Worm (Caenorhabditis elegans) whole organism, L3 larva: Measurements from ENCODE around the gene parp-2.
A peak's percentile ranks its signal among the peaks of the same experiment; 100 is the strongest.

Experiments
- R02D3.7 ChIP-seq: fragments of 150-350 bp; optimal IDR thresholded peaks from 2 replicates; lab custom pipeline; 2014; ENCODE audit warnings: missing biosample characterization, missing genetic modification characterization
- ZK546.5 ChIP-seq: sonication (generic microtip); optimal IDR thresholded peaks from 2 replicates; lab custom pipeline; 2017; ENCODE audit warnings: missing biosample characterization, missing genetic modification characterization
- aly-2 ChIP-seq: fragments of 150-350 bp; optimal IDR thresholded peaks from 2 replicates; lab custom pipeline; 2014; ENCODE audit warnings: missing biosample characterization, missing genetic modification characterization
- ama-1 ChIP-seq: fragments of 150-350 bp; optimal IDR thresholded peaks from 2 replicates; lab custom pipeline; 2018
- ceh-16 ChIP-seq: sonication (generic microtip); optimal IDR thresholded peaks from 2 replicates; lab custom pipeline; 2017; ENCODE audit warnings: missing biosample characterization, missing genetic modification characterization
- ceh-28 ChIP-seq: fragments of 150-350 bp; optimal IDR thresholded peaks from 2 replicates; lab custom pipeline; 2014; ENCODE audit warnings: missing biosample characterization, missing genetic modification reagents, missing genetic modification characterization
- ceh-9 ChIP-seq: sonication (generic microtip); optimal IDR thresholded peaks from 2 replicates; lab custom pipeline; 2018; ENCODE audit warnings: missing biosample characterization, missing genetic modification characterization
- daf-12 ChIP-seq: fragments of 150-350 bp; optimal IDR thresholded peaks from 2 replicates; lab custom pipeline; 2014; ENCODE audit warnings: missing biosample characterization, missing genetic modification reagents, missing genetic modification characterization
- egl-27 ChIP-seq: sonication (generic microtip); optimal IDR thresholded peaks from 4 replicates; lab custom pipeline; 2017; ENCODE audit warnings: missing biosample characterization, missing genetic modification reagents, missing genetic modification characterization
- egl-5 ChIP-seq: fragments of 150-350 bp; optimal IDR thresholded peaks from 2 replicates; lab custom pipeline; 2017; ENCODE audit warnings: missing biosample characterization, missing genetic modification reagents, missing genetic modification characterization, inconsistent platforms
- elt-1 ChIP-seq: fragments of 150-350 bp; optimal IDR thresholded peaks from 2 replicates; lab custom pipeline; 2014; ENCODE audit warnings: missing biosample characterization, missing genetic modification characterization
- elt-2 ChIP-seq: sonication (generic microtip); optimal IDR thresholded peaks from 2 replicates; lab custom pipeline; 2016; ENCODE audit warnings: missing genetic modification reagents, mild to moderate bottlenecking, missing genetic modification characterization, missing compliant biosample characterization
- elt-3 ChIP-seq, 3 experiments: fragments of 150-350 bp in 1 of 3; sonication (generic microtip) in 2 of 3; optimal IDR thresholded peaks; 2 replicates in 2 of 3; 4 replicates in 1 of 3; lab custom pipeline; 2014 to 2017; ENCODE audit warnings: missing biosample characterization in 3 of 3, missing genetic modification characterization in 3 of 3
- eor-1 ChIP-seq, 2 experiments: fragments of 150-350 bp; optimal IDR thresholded peaks; 2 replicates each; lab custom pipeline; 2014 to 2018; ENCODE audit warnings: missing biosample characterization in 2 of 2, missing genetic modification characterization in 2 of 2
- fkh-10 ChIP-seq: sonication (generic microtip); optimal IDR thresholded peaks from 2 replicates; lab custom pipeline; 2017; ENCODE audit warnings: missing biosample characterization, missing genetic modification reagents, missing genetic modification characterization
- fkh-2 ChIP-seq: fragments of 150-350 bp; optimal IDR thresholded peaks from 2 replicates; lab custom pipeline; 2014; ENCODE audit warnings: missing biosample characterization, missing genetic modification reagents, missing genetic modification characterization
- fos-1 ChIP-seq: fragments of 150-350 bp; optimal IDR thresholded peaks from 2 replicates; lab custom pipeline; 2014; ENCODE audit warnings: missing biosample characterization, missing genetic modification characterization
- jun-1 ChIP-seq: fragments of 150-350 bp; optimal IDR thresholded peaks from 2 replicates; lab custom pipeline; 2014; ENCODE audit warnings: missing biosample characterization, missing genetic modification reagents, missing genetic modification characterization
- lin-15B ChIP-seq: fragments of 150-350 bp; optimal IDR thresholded peaks from 2 replicates; lab custom pipeline; 2014; ENCODE audit warnings: missing biosample characterization, missing genetic modification characterization
- lin-39 ChIP-seq: fragments of 150-350 bp; optimal IDR thresholded peaks from 2 replicates; lab custom pipeline; 2018; ENCODE audit warnings: missing biosample characterization, missing genetic modification reagents, missing genetic modification characterization
- lsy-12 ChIP-seq: sonication (generic microtip); optimal IDR thresholded peaks from 2 replicates; lab custom pipeline; 2016; ENCODE audit warnings: mild to moderate bottlenecking, missing genetic modification characterization, missing compliant biosample characterization
- mdl-1 ChIP-seq: fragments of 150-350 bp; optimal IDR thresholded peaks from 2 replicates; lab custom pipeline; 2014; ENCODE audit warnings: missing biosample characterization, missing genetic modification characterization
- mml-1 ChIP-seq: fragments of 150-350 bp; sonication (generic microtip); optimal IDR thresholded peaks from 3 replicates; lab custom pipeline; 2014; ENCODE audit warnings: missing biosample characterization, missing genetic modification characterization
- nfya-1 ChIP-seq: sonication (generic microtip); optimal IDR thresholded peaks from 2 replicates; lab custom pipeline; 2017; ENCODE audit warnings: missing genetic modification characterization, mild to moderate bottlenecking, missing compliant biosample characterization, antibody characterized with exemption, moderate library complexity; ENCODE audit not compliant: insufficient read depth
- nhr-11 ChIP-seq: fragments of 150-350 bp; optimal IDR thresholded peaks from 2 replicates; lab custom pipeline; 2014; ENCODE audit warnings: missing biosample characterization, missing genetic modification characterization
- nhr-12 ChIP-seq: fragments of 150-350 bp; optimal IDR thresholded peaks from 2 replicates; lab custom pipeline; 2014; ENCODE audit warnings: missing biosample characterization, missing genetic modification characterization
- nhr-23 ChIP-seq: fragments of 150-350 bp; optimal IDR thresholded peaks from 2 replicates; lab custom pipeline; 2014; ENCODE audit warnings: missing biosample characterization, missing genetic modification reagents, missing genetic modification characterization
- nhr-237 ChIP-seq: fragments of 150-350 bp; optimal IDR thresholded peaks from 2 replicates; lab custom pipeline; 2014; ENCODE audit warnings: missing biosample characterization, missing genetic modification characterization
- nhr-25 ChIP-seq: sonication (generic microtip); optimal IDR thresholded peaks from 2 replicates; lab custom pipeline; 2017; ENCODE audit warnings: missing biosample characterization, missing genetic modification characterization
- nhr-28 ChIP-seq: fragments of 150-350 bp; optimal IDR thresholded peaks from 2 replicates; lab custom pipeline; 2014; ENCODE audit warnings: missing biosample characterization, missing genetic modification characterization
- nhr-43 ChIP-seq: sonication (generic microtip); optimal IDR thresholded peaks from 2 replicates; lab custom pipeline; 2016; ENCODE audit warnings: mild to moderate bottlenecking, missing genetic modification characterization, missing compliant biosample characterization; ENCODE audit not compliant: poor library complexity, severe bottlenecking
- nhr-67 ChIP-seq: fragments of 150-350 bp; optimal IDR thresholded peaks from 2 replicates; lab custom pipeline; 2014; ENCODE audit warnings: missing biosample characterization, missing genetic modification characterization
- nhr-76 ChIP-seq: fragments of 150-350 bp; sonication (generic microtip); optimal IDR thresholded peaks from 5 replicates; lab custom pipeline; 2014; ENCODE audit warnings: missing biosample characterization, missing genetic modification characterization
- nhr-77 ChIP-seq: fragments of 150-350 bp; optimal IDR thresholded peaks from 2 replicates; lab custom pipeline; 2014; ENCODE audit warnings: missing biosample characterization, missing genetic modification characterization
- pha-4 ChIP-seq: fragments of 150-350 bp; optimal IDR thresholded peaks from 2 replicates; lab custom pipeline; 2014; ENCODE audit warnings: missing biosample characterization, missing genetic modification reagents, missing genetic modification characterization
- pqm-1 ChIP-seq: fragments of 150-350 bp; optimal IDR thresholded peaks from 2 replicates; lab custom pipeline; 2017; ENCODE audit warnings: missing biosample characterization, missing genetic modification characterization, inconsistent platforms
- sea-2 ChIP-seq: fragments of 150-350 bp; sonication (generic microtip); optimal IDR thresholded peaks from 4 replicates; lab custom pipeline; 2014; ENCODE audit warnings: missing biosample characterization, missing genetic modification reagents, missing genetic modification characterization
- snpc-4 ChIP-seq: fragments of 150-350 bp; optimal IDR thresholded peaks from 2 replicates; lab custom pipeline; 2014; ENCODE audit warnings: missing biosample characterization, missing genetic modification characterization
- unc-39 ChIP-seq: sonication (generic microtip); optimal IDR thresholded peaks from 4 replicates; lab custom pipeline; 2017; ENCODE audit warnings: missing biosample characterization, missing genetic modification characterization
- unc-62 ChIP-seq: fragments of 150-350 bp; sonication (generic microtip); optimal IDR thresholded peaks from 4 replicates; lab custom pipeline; 2014; ENCODE audit warnings: missing biosample characterization, missing genetic modification reagents, missing genetic modification characterization
- zag-1 ChIP-seq: fragments of 150-350 bp; optimal IDR thresholded peaks from 2 replicates; lab custom pipeline; 2014; ENCODE audit warnings: missing biosample characterization, missing genetic modification characterization
- ztf-11 ChIP-seq: fragments of 150-350 bp; optimal IDR thresholded peaks from 2 replicates; lab custom pipeline; 2014; ENCODE audit warnings: missing biosample characterization, missing genetic modification characterization
- ztf-4 ChIP-seq: fragments of 150-350 bp; optimal IDR thresholded peaks from 2 replicates; lab custom pipeline; 2014; ENCODE audit warnings: missing biosample characterization, missing genetic modification characterization

parp-2 gene

ce11 chrII:9617039-9617901 is 24.4 kb downstream of the parp-2 start, which contains the start of gene hal-3:
TSS of gene hal-3 (minus strand) at chrII:9617125.
- TF ChIP-seq pha-4: no peak
- peak; percentile 14 for TF ChIP-seq daf-12 (tag; lab: Kevin White, UChicago)
- TF ChIP-seq elt-1: no peak
- TF ChIP-seq nhr-12: no peak
- no peak for TF ChIP-seq nhr-43 (tag; lab: Kevin White, UChicago)
- TF ChIP-seq unc-62 (GFP tag; lab: Kevin White, UChicago): no peak
- no peak for TF ChIP-seq aly-2
- TF ChIP-seq ceh-28 (tag; lab: Kevin White, UChicago): peak; percentile 74
- no peak for TF ChIP-seq fkh-2 (tag; lab: Kevin White, UChicago)
- no peak for TF ChIP-seq fos-1 (tag; lab: Kevin White, UChicago)
- TF ChIP-seq nhr-76 (tag; lab: Kevin White, UChicago): no peak
- no peak for TF ChIP-seq fkh-10 (GFP tag; lab: Kevin White, UChicago)
- no peak for TF ChIP-seq egl-5
- peak; percentile 35 for TF ChIP-seq jun-1 (tag; lab: Kevin White, UChicago)
- no peak for TF ChIP-seq nhr-237 (tag; lab: Kevin White, UChicago)
- TF ChIP-seq ama-1 (lab: Kevin White, UChicago): peak; percentile 41
- no peak for TF ChIP-seq pqm-1 (tag; lab: Kevin White, UChicago)
- TF ChIP-seq ztf-11 (tag; lab: Kevin White, UChicago): no peak
- TF ChIP-seq nhr-67 (tag; lab: Kevin White, UChicago): no peak
- TF ChIP-seq lsy-12 (tag; lab: Kevin White, UChicago): no peak
- no peak for TF ChIP-seq ztf-4
- no peak for TF ChIP-seq nhr-23
- TF ChIP-seq eor-1 (tag; optimal IDR thresholded peaks at IDR 0.05; lab: Kevin White, UChicago): no peak
- no peak for TF ChIP-seq snpc-4 (tag; lab: Kevin White, UChicago)
- no peak for TF ChIP-seq mdl-1 (tag; lab: Kevin White, UChicago)
- peak; percentile 34 for TF ChIP-seq nfya-1
- no peak for TF ChIP-seq nhr-25

ce11 chrII:9617902-9618245 is 25.0 kb downstream of the parp-2 start:
- peak; percentile 69 for TF ChIP-seq nhr-43 (tag; lab: Kevin White, UChicago)
- peak; percentile 11 for TF ChIP-seq R02D3.7 (tag; lab: Kevin White, UChicago)
- TF ChIP-seq elt-2 (tag; lab: Kevin White, UChicago): peak; percentile 10
- TF ChIP-seq nhr-77 (tag; lab: Kevin White, UChicago): no peak
- TF ChIP-seq elt-1: no peak
- no peak for TF ChIP-seq ceh-16 (tag; lab: Kevin White, UChicago)

- no peak for TF ChIP-seq nhr-28
- TF ChIP-seq lin-39 (tag; lab: Kevin White, UChicago): no peak
- peak; percentile 52 for TF ChIP-seq pha-4
- peak; percentile 42 for TF ChIP-seq ama-1 (lab: Kevin White, UChicago)
- peak; percentile 38 for TF ChIP-seq nhr-43 (tag; lab: Kevin White, UChicago)
Observed at ce11 chrII:9618759-9619158, 25.9 kb downstream of the parp-2 start.

- TF ChIP-seq nfya-1 (peak; percentile 40), sea-2 (GFP tag; lab: Kevin White, UChicago) (no peak), ZK546.5 (tag; lab: Kevin White, UChicago) (no peak), lin-39 (tag; lab: Kevin White, UChicago) (peak; percentile 48), ztf-4 (no peak), zag-1 (tag; lab: Kevin White, UChicago) (no peak), lin-15B (tag; lab: Kevin White, UChicago) (no peak), jun-1 (tag; lab: Kevin White, UChicago) (peak; percentile 57), ceh-28 (tag; lab: Kevin White, UChicago) (peak; percentile 74), ceh-9 (tag; lab: Kevin White, UChicago) (no peak), ceh-16 (tag; lab: Kevin White, UChicago) (no peak), daf-12 (tag; lab: Kevin White, UChicago) (no peak), ztf-11 (tag; lab: Kevin White, UChicago) (no peak), pha-4 (peak; percentile 47), mml-1 (tag; lab: Kevin White, UChicago) (no peak), eor-1 (tag; optimal IDR thresholded peaks at IDR 0.05; lab: Kevin White, UChicago) (no peak), fos-1 (tag; lab: Kevin White, UChicago) (no peak), elt-1 (peak; percentile 89), elt-3 (tag; optimal IDR thresholded peaks at IDR 0.05; lab: Kevin White, UChicago) (peak in 2 of 3 experiments; percentile 34 to 92), ama-1 (lab: Kevin White, UChicago) (peak; percentile 92), nhr-77 (tag; lab: Kevin White, UChicago) (peak; percentile 20), nhr-25 (peak; percentile 76), R02D3.7 (tag; lab: Kevin White, UChicago) (peak; percentile 9), egl-27 (tag; lab: Kevin White, UChicago) (no peak), fkh-10 (GFP tag; lab: Kevin White, UChicago) (no peak), elt-2 (tag; lab: Kevin White, UChicago) (peak; percentile 75), unc-39 (tag; lab: Kevin White, UChicago) (no peak), snpc-4 (tag; lab: Kevin White, UChicago) (no peak), nhr-11 (tag; lab: Kevin White, UChicago) (no peak), fkh-2 (tag; lab: Kevin White, UChicago) (no peak), nhr-76 (tag; lab: Kevin White, UChicago) (no peak)
Observed at ce11 chrII:9619402-9619862, 26.6 kb downstream of the parp-2 start.
